Worm (Caenorhabditis elegans): Measurements from ENCODE around the gene H35N09.1.

DNA sequence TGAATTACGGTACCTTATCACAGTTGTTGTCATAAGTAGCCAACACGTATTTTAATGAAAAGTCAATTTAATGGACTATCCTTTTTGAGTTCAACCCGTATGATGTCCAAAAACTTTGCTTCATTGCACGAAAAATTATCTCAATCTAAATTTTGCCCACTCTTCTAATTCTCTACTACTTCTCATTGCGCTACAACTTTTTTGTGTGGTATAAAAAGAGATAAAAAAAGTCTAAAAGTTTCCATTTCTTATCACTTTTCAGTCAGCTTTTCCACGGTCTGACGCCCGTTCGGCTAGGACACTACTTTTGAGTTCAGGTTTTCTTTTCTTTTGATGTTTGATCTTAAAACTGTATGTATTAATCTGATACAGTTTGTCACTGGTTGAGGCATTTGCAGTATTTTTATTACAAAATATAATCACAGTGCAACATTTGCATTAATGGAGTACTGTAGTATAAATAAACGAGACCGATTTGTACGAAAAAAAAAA is 37.3 kb upstream of the H35N09.1 start:
- TF ChIP-seq med-1 (GFP tag; optimal IDR thresholded peaks at IDR 0.05; ENCODE audit: insufficient read depth) (no peak), T22C8.4 (GFP tag; IDR thresholded peaks at IDR 0.05) (no peak)

Data from whole organism, midembryonic.